Worm (Caenorhabditis elegans) whole organism, early embryonic: Measurements from ENCODE around the gene spe-19.

Experiments used
- F13C5.2 ChIP-seq: sonication (generic microtip); optimal IDR thresholded peaks from 2 replicates; lab custom pipeline; 2017; ENCODE audit warnings: mild to moderate bottlenecking, missing genetic modification characterization, inconsistent platforms, missing compliant biosample characterization
- aly-1 ChIP-seq: sonication (generic microtip); optimal IDR thresholded peaks from 2 replicates; lab custom pipeline; 2016; ENCODE audit warnings: missing genetic modification characterization, missing compliant biosample characterization
- ama-1 ChIP-seq: fragments of 150-350 bp; optimal IDR thresholded peaks from 2 replicates; lab custom pipeline; 2014
- ceh-13 ChIP-seq: fragments of 200-800 bp; sonication (Bioruptor generic); optimal IDR thresholded peaks from 2 replicates; lab custom pipeline; 2018; ENCODE audit warnings: mild to moderate bottlenecking, missing genetic modification characterization, missing compliant biosample characterization
- ceh-36 ChIP-seq: sonication (generic microtip); optimal IDR thresholded peaks from 2 replicates; lab custom pipeline; 2016; ENCODE audit warnings: missing genetic modification characterization, inconsistent platforms, missing compliant biosample characterization
- ets-7 ChIP-seq: sonication (generic microtip); optimal IDR thresholded peaks from 2 replicates; lab custom pipeline; 2016; ENCODE audit warnings: missing genotype, missing genetic modification characterization, missing compliant biosample characterization
- hmbx-1 ChIP-seq: sonication (generic microtip); optimal IDR thresholded peaks from 2 replicates; lab custom pipeline; 2016; ENCODE audit warnings: mild to moderate bottlenecking, missing genetic modification characterization, missing compliant biosample characterization
- hmg-4 ChIP-seq: fragments of 200-800 bp; sonication (Bioruptor generic); optimal IDR thresholded peaks from 2 replicates; lab custom pipeline; 2018; ENCODE audit warnings: mild to moderate bottlenecking, missing genetic modification characterization, missing compliant biosample characterization
- hnd-1 ChIP-seq: sonication (generic microtip); optimal IDR thresholded peaks from 2 replicates; lab custom pipeline; 2016; ENCODE audit warnings: missing genetic modification characterization, missing compliant biosample characterization
- pes-1 ChIP-seq: fragments of 200-800 bp; sonication (Bioruptor generic); IDR thresholded peaks from 2 replicates; pipeline ENCODE4 v1.3.6; 2022; ENCODE audit warnings: missing genetic modification reagents, missing genetic modification characterization, missing compliant biosample characterization
- sea-1 ChIP-seq: fragments of 200-800 bp; sonication (Bioruptor generic); conservative IDR thresholded peaks from 2 replicates; pipeline ENCODE4 v1.3.6; 2022; ENCODE audit warnings: missing genetic modification characterization, missing compliant biosample characterization
- tra-4 ChIP-seq: sonication (generic microtip); optimal IDR thresholded peaks from 2 replicates; lab custom pipeline; 2017; ENCODE audit warnings: missing genetic modification characterization, missing compliant biosample characterization

DNA sequence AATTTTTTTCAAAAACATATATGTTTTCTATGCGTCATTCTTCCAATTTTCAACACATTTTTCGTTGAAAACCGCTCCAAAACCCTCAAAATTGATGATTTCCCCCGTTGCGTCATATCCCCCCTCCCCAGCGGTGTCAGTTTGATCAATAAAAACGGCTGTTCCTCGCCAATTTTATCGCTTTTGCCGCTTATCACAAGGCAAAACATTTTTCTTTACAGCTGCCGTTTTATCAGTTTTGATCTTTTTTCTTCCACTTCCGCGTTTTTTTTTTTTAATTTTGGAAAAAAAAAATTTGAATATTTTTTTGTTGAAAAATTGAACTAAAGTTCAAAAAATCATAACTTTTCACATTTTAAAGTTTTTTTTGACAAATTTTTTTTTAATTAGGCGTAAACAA lies 36.0 kb downstream of the spe-19 start:
- TF ChIP-seq ama-1 (lab: Kevin White, UChicago) (no peak), aly-1 (tag; lab: Kevin White, UChicago) (no peak), hnd-1 (tag; lab: Kevin White, UChicago) (no peak), hmbx-1 (tag; lab: Kevin White, UChicago) (no peak), pes-1 (GFP tag; lab: Robert Waterston, UW) (no peak), F13C5.2 (tag; lab: Kevin White, UChicago) (no peak), tra-4 (tag; lab: Kevin White, UChicago) (no peak), hmg-4 (GFP tag; lab: Kevin White, UChicago) (no peak), ceh-36 (tag; lab: Kevin White, UChicago) (no peak), ets-7 (tag; lab: Kevin White, UChicago) (no peak), sea-1 (GFP tag; lab: Robert Waterston, UW) (no peak), ceh-13 (GFP tag; lab: Kevin White, UChicago) (no peak)
